Fruit fly (Drosophila melanogaster) whole organism, embryonic: ENCODE results near the gene Etl1.

Experiments used
- Ada2b ChIP-seq: fragments of 200-800 bp; sonication (Bioruptor generic); IDR thresholded peaks from 2 replicates; pipeline ENCODE4 v1.3.6; 2022; ENCODE audit warnings: missing biosample characterization, missing genetic modification characterization
- Aef1 ChIP-seq: fragments of 200-800 bp; sonication (Bioruptor generic); IDR thresholded peaks from 3 replicates; pipeline ENCODE4 v1.3.6; 2022; ENCODE audit warnings: missing biosample characterization, missing genetic modification characterization
- Bdp1 ChIP-seq: fragments of 200-800 bp; sonication (Bioruptor generic); optimal IDR thresholded peaks from 3 replicates; lab custom pipeline; 2016; ENCODE audit warnings: missing biosample characterization, missing genetic modification characterization
- CG10654 ChIP-seq: fragments of 200-800 bp; sonication (Bioruptor generic); optimal IDR thresholded peaks from 2 replicates; lab custom pipeline; 2016; ENCODE audit warnings: missing biosample characterization, missing genetic modification characterization
- CG11456 ChIP-seq: fragments of 200-800 bp; sonication (Bioruptor generic); IDR thresholded peaks from 3 replicates; pipeline ENCODE4 v1.3.6; 2022; ENCODE audit warnings: missing biosample characterization, missing genetic modification characterization
- CG12299 ChIP-seq: fragments of 200-800 bp; sonication (Bioruptor generic); optimal IDR thresholded peaks from 2 replicates; lab custom pipeline; 2018; ENCODE audit warnings: missing biosample characterization, mild to moderate bottlenecking, missing genetic modification characterization
- CG1233 ChIP-seq: fragments of 200-800 bp; sonication (Bioruptor generic); optimal IDR thresholded peaks from 4 replicates; lab custom pipeline; 2018; ENCODE audit warnings: missing biosample characterization, mild to moderate bottlenecking, missing genetic modification characterization
- CG12391 ChIP-seq: fragments of 200-800 bp; sonication (Bioruptor generic); optimal IDR thresholded peaks from 3 replicates; lab custom pipeline; 2018; ENCODE audit warnings: missing biosample characterization, mild to moderate bottlenecking, missing genetic modification characterization, moderate library complexity
- CG12659 ChIP-seq: fragments of 200-800 bp; sonication (Bioruptor generic); optimal IDR thresholded peaks from 3 replicates; lab custom pipeline; 2017; ENCODE audit warnings: mild to moderate bottlenecking, missing biosample characterization, missing genetic modification reagents, missing genetic modification characterization
- CG14014 ChIP-seq: fragments of 200-800 bp; sonication (Bioruptor generic); IDR thresholded peaks from 2 replicates; pipeline ENCODE4 v1.3.6; 2022; ENCODE audit warnings: missing biosample characterization, missing genetic modification characterization
- CG14965 ChIP-seq: fragments of 200-800 bp; sonication (Bioruptor generic); optimal IDR thresholded peaks from 2 replicates; lab custom pipeline; 2016; ENCODE audit warnings: missing biosample characterization, missing genetic modification characterization, borderline replicate concordance
- CG17328 ChIP-seq: fragments of 200-800 bp; sonication (Bioruptor generic); IDR thresholded peaks from 2 replicates; pipeline ENCODE4 v1.3.6; 2022; ENCODE audit warnings: missing biosample characterization, missing genetic modification characterization
- CG17385 ChIP-seq: fragments of 200-800 bp; sonication (Bioruptor generic); optimal IDR thresholded peaks from 3 replicates; lab custom pipeline; 2018; ENCODE audit warnings: missing biosample characterization, mild to moderate bottlenecking, missing genetic modification characterization
- CG1832 ChIP-seq: fragments of 200-800 bp; sonication (Bioruptor generic); optimal IDR thresholded peaks from 2 replicates; lab custom pipeline; 2017; ENCODE audit warnings: missing biosample characterization, mild to moderate bottlenecking, missing genetic modification characterization, inconsistent platforms
- CG2678 ChIP-seq: fragments of 200-800 bp; sonication (Bioruptor generic); optimal IDR thresholded peaks from 3 replicates; lab custom pipeline; 2019; ENCODE audit warnings: missing biosample characterization, mild to moderate bottlenecking, missing genetic modification characterization, moderate library complexity
- CG3065 ChIP-seq: fragments of 200-800 bp; sonication (Bioruptor generic); optimal IDR thresholded peaks from 2 replicates; lab custom pipeline; 2016; ENCODE audit warnings: missing biosample characterization, missing genetic modification characterization
- CG3407 ChIP-seq: fragments of 200-800 bp; sonication (Bioruptor generic); optimal IDR thresholded peaks from 2 replicates; lab custom pipeline; 2018; ENCODE audit warnings: missing biosample characterization, mild to moderate bottlenecking, missing genetic modification characterization
- CG34422 ChIP-seq: fragments of 200-800 bp; sonication (Bioruptor generic); IDR thresholded peaks from 3 replicates; pipeline ENCODE4 v1.3.6; 2022; ENCODE audit warnings: missing biosample characterization, missing genetic modification characterization
- CG43689 ChIP-seq: fragments of 200-800 bp; sonication (Bioruptor generic); IDR thresholded peaks from 2 replicates; pipeline ENCODE4 v1.3.6; 2022; ENCODE audit warnings: missing biosample characterization, missing genetic modification characterization
- CG7839 ChIP-seq: fragments of 200-800 bp; sonication (Bioruptor generic); optimal IDR thresholded peaks from 3 replicates; lab custom pipeline; 2018; ENCODE audit warnings: missing biosample characterization, mild to moderate bottlenecking, missing genetic modification characterization, moderate library complexity
- CG7963 ChIP-seq: fragments of 200-800 bp; sonication (Bioruptor generic); IDR thresholded peaks from 3 replicates; pipeline ENCODE4 v1.3.6; 2022; ENCODE audit warnings: missing biosample characterization, missing genetic modification characterization; ENCODE audit not compliant: partially characterized antibody
- CG8924 ChIP-seq: fragments of 200-800 bp; optimal IDR thresholded peaks from 3 replicates; lab custom pipeline; 2019; ENCODE audit warnings: missing biosample characterization, mild to moderate bottlenecking, missing genetic modification characterization, moderate library complexity
- ERR ChIP-seq: fragments of 200-800 bp; sonication (Bioruptor generic); optimal IDR thresholded peaks from 2 replicates; lab custom pipeline; 2016; ENCODE audit warnings: missing biosample characterization, missing genetic modification characterization
- HmgZ ChIP-seq: fragments of 200-800 bp; sonication (Bioruptor generic); optimal IDR thresholded peaks from 2 replicates; lab custom pipeline; 2018; ENCODE audit warnings: missing biosample characterization, mild to moderate bottlenecking, missing genetic modification characterization
- Mad ChIP-seq: fragments of 200-800 bp; sonication (Bioruptor generic); optimal IDR thresholded peaks from 2 replicates; lab custom pipeline; 2016; ENCODE audit warnings: missing biosample characterization, missing genetic modification characterization
- NfI ChIP-seq: fragments of 200-800 bp; sonication (Bioruptor generic); optimal IDR thresholded peaks from 3 replicates; lab custom pipeline; 2018; ENCODE audit warnings: missing biosample characterization, mild to moderate bottlenecking, missing genetic modification characterization, moderate library complexity
- Usf ChIP-seq: fragments of 200-800 bp; sonication (Bioruptor generic); optimal IDR thresholded peaks from 2 replicates; lab custom pipeline; 2017; ENCODE audit warnings: missing genotype, missing biosample characterization, missing genetic modification characterization
- YL-1 ChIP-seq: fragments of 200-800 bp; sonication (Bioruptor generic); optimal IDR thresholded peaks from 3 replicates; lab custom pipeline; 2017; ENCODE audit warnings: missing biosample characterization, mild to moderate bottlenecking, missing genetic modification characterization
- ab ChIP-seq: fragments of 200-800 bp; sonication (Bioruptor generic); optimal IDR thresholded peaks from 2 replicates; lab custom pipeline; 2016; ENCODE audit warnings: missing biosample characterization, missing genetic modification characterization
- cad ChIP-seq: fragments of >200 bp; optimal IDR thresholded peaks from 2 replicates; lab custom pipeline; 2017; ENCODE audit warnings: missing biosample characterization, missing genetic modification characterization
- cato ChIP-seq: fragments of 200-800 bp; sonication (Bioruptor generic); optimal IDR thresholded peaks from 2 replicates; lab custom pipeline; 2016; ENCODE audit warnings: missing biosample characterization, missing genetic modification characterization, borderline replicate concordance
- dati ChIP-seq: fragments of 200-800 bp; sonication (Bioruptor generic); IDR thresholded peaks from 2 replicates; pipeline ENCODE4 v1.3.6; 2022; ENCODE audit warnings: missing biosample characterization, missing genetic modification characterization
- dmrt11E ChIP-seq: fragments of 200-800 bp; sonication (Bioruptor generic); optimal IDR thresholded peaks from 3 replicates; lab custom pipeline; 2018; ENCODE audit warnings: missing biosample characterization, mild to moderate bottlenecking, missing genetic modification characterization, moderate library complexity
- emc ChIP-seq: fragments of 200-800 bp; sonication (Bioruptor generic); optimal IDR thresholded peaks from 2 replicates; lab custom pipeline; 2016; ENCODE audit warnings: missing biosample characterization, missing genetic modification characterization
- grau ChIP-seq: fragments of 200-800 bp; optimal IDR thresholded peaks from 3 replicates; lab custom pipeline; 2019; ENCODE audit warnings: missing biosample characterization, mild to moderate bottlenecking, missing genetic modification characterization, moderate library complexity
- h ChIP-seq: fragments of >200 bp; optimal IDR thresholded peaks from 2 replicates; lab custom pipeline; 2017
- ham ChIP-seq: fragments of 200-800 bp; sonication (Bioruptor generic); IDR thresholded peaks from 2 replicates; pipeline ENCODE4 v1.3.6; 2022; ENCODE audit warnings: missing biosample characterization, missing genetic modification characterization
- kay ChIP-seq: fragments of 200-800 bp; sonication (Bioruptor generic); optimal IDR thresholded peaks from 2 replicates; lab custom pipeline; 2016; ENCODE audit warnings: missing biosample characterization, missing genetic modification characterization
- klu ChIP-seq: fragments of 200-800 bp; sonication (Bioruptor generic); IDR thresholded peaks from 2 replicates; pipeline ENCODE4 v1.3.6; 2022; ENCODE audit warnings: missing biosample characterization, missing genetic modification characterization
- lab ChIP-seq: fragments of 200-800 bp; sonication (Bioruptor generic); optimal IDR thresholded peaks from 3 replicates; lab custom pipeline; 2017; ENCODE audit warnings: missing biosample characterization, missing genetic modification characterization, mild to moderate bottlenecking, moderate library complexity, missing genetic modification reagents
- lmd ChIP-seq: fragments of 200-800 bp; sonication (Bioruptor generic); IDR thresholded peaks from 2 replicates; pipeline ENCODE4 v1.3.6; 2022; ENCODE audit warnings: missing biosample characterization, missing genetic modification characterization
- mam ChIP-seq: fragments of 200-800 bp; sonication (Bioruptor generic); optimal IDR thresholded peaks from 3 replicates; lab custom pipeline; 2016; ENCODE audit warnings: missing biosample characterization, missing genetic modification characterization
- odd ChIP-seq: fragments of 200-800 bp; sonication (Bioruptor generic); optimal IDR thresholded peaks from 2 replicates; lab custom pipeline; 2017; ENCODE audit warnings: missing biosample characterization, mild to moderate bottlenecking, missing genetic modification characterization
- org-1 ChIP-seq: fragments of 200-800 bp; sonication (Bioruptor generic); optimal IDR thresholded peaks from 2 replicates; lab custom pipeline; 2017; ENCODE audit warnings: missing biosample characterization, missing genetic modification characterization
- p53 ChIP-seq: fragments of 200-800 bp; sonication (Bioruptor generic); optimal IDR thresholded peaks from 2 replicates; lab custom pipeline; 2016; ENCODE audit warnings: missing biosample characterization, missing genetic modification characterization
- pan ChIP-seq, 4 experiments: fragments of >200 bp in 3 of 4; fragments of 200-800 bp in 1 of 4; sonication (Bioruptor generic) in 1 of 4; optimal IDR thresholded peaks in 3 of 4; IDR thresholded peaks in 1 of 4; 2 replicates each; pipeline versions ENCODE4 v1.3.6 to Lab custom; 2017 to 2022; ENCODE audit warnings: missing biosample characterization in 2 of 4, missing genetic modification characterization in 2 of 4, mixed read lengths in 1 of 4
- pzg ChIP-seq: fragments of 200-800 bp; sonication (Bioruptor generic); optimal IDR thresholded peaks from 3 replicates; lab custom pipeline; 2018; ENCODE audit warnings: missing biosample characterization, mild to moderate bottlenecking, missing genetic modification characterization, moderate library complexity
- sob ChIP-seq: fragments of 200-800 bp; sonication (Bioruptor generic); IDR thresholded peaks from 2 replicates; pipeline ENCODE4 v1.3.6; 2022; ENCODE audit warnings: missing biosample characterization, missing genetic modification characterization
- stwl ChIP-seq: fragments of 200-800 bp; sonication (Bioruptor generic); optimal IDR thresholded peaks from 3 replicates; lab custom pipeline; 2018; ENCODE audit warnings: missing biosample characterization, mild to moderate bottlenecking, missing genetic modification characterization, moderate library complexity
- tx ChIP-seq: fragments of 200-800 bp; sonication (Bioruptor generic); optimal IDR thresholded peaks from 2 replicates; lab custom pipeline; 2016; ENCODE audit warnings: missing biosample characterization, missing genetic modification characterization
- zen ChIP-seq: fragments of 200-800 bp; sonication (Bioruptor generic); optimal IDR thresholded peaks from 3 replicates; lab custom pipeline; 2018; ENCODE audit warnings: missing biosample characterization, mild to moderate bottlenecking, missing genetic modification characterization, moderate library complexity

Etl1 gene

DNA sequence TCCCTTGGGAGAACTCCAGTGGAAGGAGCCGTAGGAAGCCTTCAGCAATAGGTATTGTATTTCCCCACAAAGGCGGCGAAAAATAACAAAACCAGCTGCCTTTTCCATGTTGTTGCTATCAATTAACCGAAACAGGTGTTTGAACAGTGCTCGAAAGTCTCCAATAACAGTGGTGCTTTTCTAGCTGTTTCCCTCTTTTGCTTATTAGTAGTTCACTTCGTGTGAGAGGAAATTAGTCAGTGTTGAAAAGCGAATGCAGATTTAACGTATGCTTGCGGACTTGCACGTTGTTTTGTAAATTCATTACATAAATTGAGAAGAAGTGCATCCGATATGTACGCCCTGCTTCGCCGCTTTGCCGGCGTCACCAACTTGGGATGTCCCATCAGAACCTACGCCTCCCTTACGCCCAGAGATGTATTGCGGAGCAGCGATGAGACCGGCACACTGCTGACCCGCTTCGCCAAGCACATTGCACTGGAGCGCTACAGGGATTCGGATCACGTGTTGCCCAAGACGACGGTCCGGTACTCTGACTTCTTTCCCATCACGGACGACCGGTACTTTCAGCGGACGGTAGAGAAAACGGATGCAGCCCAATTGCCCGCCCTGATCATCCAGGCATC is 26.3 kb upstream of the Etl1 start, which contains the start of the genes Datp and CG4619 (continued):
- TF ChIP-seq CG12299 (tag; lab: Kevin White, UChicago) (no peak), CG17328 (GFP tag; lab: Robert Waterston, UW) (peak; percentile 29; the same call in 1 of the 2 replicates), dmrt11E (tag; lab: Kevin White, UChicago) (no peak), ERR (no peak), kay (GFP tag; lab: Kevin White, UChicago) (no peak), Bdp1 (GFP tag; lab: Kevin White, UChicago) (peak; percentile 48), Mad (peak; percentile 14), Ada2b (GFP tag; lab: Robert Waterston, UW) (no peak; the same call in 1 of the 2 replicates), org-1 (no peak), lab (GFP tag; lab: Kevin White, UChicago) (peak; percentile 64), cato (GFP tag; lab: Kevin White, UChicago) (no peak), Usf (GFP tag; lab: Kevin White, UChicago) (no peak), CG14014 (GFP tag; lab: Robert Waterston, UW) (0 out of 2 replicates have a peak, but pooled peaks have one; percentile 13), CG43689 (GFP tag; lab: Robert Waterston, UW) (no peak), CG14965 (GFP tag; lab: Kevin White, UChicago) (no peak), grau (tag; lab: Kevin White, UChicago) (no peak), CG12659 (GFP tag; lab: Kevin White, UChicago) (peak; percentile 44), odd (no peak), CG7963 (GFP tag; lab: Robert Waterston, UW) (no peak; the same call in 2 of the 3 replicates), CG34422 (GFP tag; lab: Robert Waterston, UW) (peak; percentile 85; the same call in 2 of the 3 replicates), tx (peak; percentile 26), ab (GFP tag; lab: Kevin White, UChicago) (no peak), zen (peak; percentile 67), pan (optimal IDR thresholded peaks at IDR 0.05; lab: Kevin White, UChicago) (no peak), pan (GFP tag; optimal IDR thresholded peaks at IDR 0.05 in 1 of 2, IDR thresholded peaks at IDR 0.05 in 1 of 2) (no peak), lmd (no peak), pzg (GFP tag; lab: Kevin White, UChicago) (peak; percentile 79), cad (GFP tag; lab: Kevin White, UChicago) (no peak), p53 (no peak), CG17385 (peak; percentile 56), CG1233 (no peak), stwl (tag; lab: Kevin White, UChicago) (peak; percentile 78), CG2678 (tag; lab: Kevin White, UChicago) (no peak), CG1832 (GFP tag; lab: Kevin White, UChicago) (no peak), dati (GFP tag; lab: Robert Waterston, UW) (no peak), mam (GFP tag; lab: Kevin White, UChicago) (peak; percentile 63), CG10654 (peak; percentile 12), CG8924 (tag; lab: Kevin White, UChicago) (no peak)

DNA sequence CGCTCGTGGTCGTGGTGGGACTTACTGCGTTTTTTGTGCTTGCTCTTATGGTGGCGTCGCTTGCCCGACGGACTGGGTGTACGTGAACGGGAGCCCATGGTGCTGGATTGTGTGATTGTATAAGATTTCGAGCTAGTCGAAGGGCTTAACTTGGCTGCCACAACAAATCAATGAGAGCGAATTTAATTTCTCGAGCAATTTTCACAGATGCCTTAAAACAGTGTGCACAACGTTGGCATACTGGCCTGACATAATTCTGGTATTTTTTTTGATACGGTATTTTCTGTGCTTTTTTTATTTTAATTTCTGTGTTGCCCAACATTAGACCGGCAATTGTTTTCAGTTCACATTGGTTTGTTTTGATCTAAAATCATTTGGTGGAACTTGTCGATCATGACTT is 25.5 kb upstream of the Etl1 start, which contains the start of gene Arglu1:
Gene Arglu1, minus strand, starts transcription at position 227 of the 400 bp plus-strand sequence.
- TF ChIP-seq Aef1 (GFP tag; lab: Robert Waterston, UW) (no peak), CG11456 (peak; percentile 63; the same call in 1 of the 3 replicates), Bdp1 (GFP tag; lab: Kevin White, UChicago) (no peak), emc (GFP tag; lab: Kevin White, UChicago) (no peak), stwl (tag; lab: Kevin White, UChicago) (peak; percentile 52), YL-1 (GFP tag; lab: Kevin White, UChicago) (peak; percentile 55), klu (GFP tag; lab: Robert Waterston, UW) (no peak), ham (GFP tag; lab: Robert Waterston, UW) (no peak), NfI (peak; percentile 26), CG3407 (GFP tag; lab: Kevin White, UChicago) (no peak), h (lab: Kevin White, UChicago) (no peak), sob (peak; percentile 57; the same call in 1 of the 2 replicates), CG3065 (no peak), CG7839 (tag; lab: Kevin White, UChicago) (no peak), HmgZ (tag; lab: Kevin White, UChicago) (peak; percentile 38), CG12391 (no peak)
